Fruit fly (Drosophila melanogaster) whole organism: ENCODE data around the gene CG17118.

Experiments
- CG8478 ChIP-seq: fragments of >200 bp; optimal IDR thresholded peaks from 2 replicates; lab custom pipeline; 2018; ENCODE audit warnings: inconsistent platforms
- Dll ChIP-seq: fragments of >200 bp; optimal IDR thresholded peaks from 2 replicates; lab custom pipeline; 2017
- EcR ChIP-seq, 2 experiments: fragments of >200 bp; optimal IDR thresholded peaks; 2 replicates each; lab custom pipeline; 2017; ENCODE audit warnings: missing biosample characterization in 2 of 2, missing genetic modification characterization in 2 of 2, missing genetic modification reagents in 2 of 2
- pan ChIP-seq: fragments of >200 bp; optimal IDR thresholded peaks from 2 replicates; lab custom pipeline; 2017
- psq ChIP-seq: fragments of >200 bp; optimal IDR thresholded peaks from 2 replicates; lab custom pipeline; 2017
- usp ChIP-seq: fragments of >200 bp; optimal IDR thresholded peaks from 2 replicates; lab custom pipeline; 2017; ENCODE audit warnings: missing biosample characterization, missing genetic modification characterization, mixed read lengths

DNA sequence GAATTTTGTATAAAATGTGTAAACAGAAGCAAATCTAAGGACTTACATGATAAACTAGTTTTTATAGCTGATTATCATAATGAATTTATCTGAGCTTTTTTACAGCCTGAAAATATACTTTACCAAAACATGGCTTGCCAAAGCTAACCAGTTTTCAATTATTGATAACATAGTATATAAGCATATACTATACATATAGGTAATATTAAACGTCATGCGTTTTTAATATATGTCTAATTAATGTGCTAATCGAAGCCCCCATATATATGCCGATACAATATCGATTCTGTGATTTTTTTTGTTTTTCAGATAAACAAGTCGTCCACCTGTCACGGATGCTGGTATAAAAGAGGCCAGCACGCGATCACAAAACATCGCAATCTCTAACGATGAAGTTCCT is 48.5 kb upstream of the CG17118 start, which contains the start of gene CG17107:
- TF ChIP-seq psq (lab: Kevin White, UChicago) = no peak
- TF ChIP-seq Dll (lab: Kevin White, UChicago) = no peak
- TF ChIP-seq CG8478 (lab: Kevin White, UChicago) = no peak
- no peak for TF ChIP-seq pan
- no peak for TF ChIP-seq usp (GFP tag; lab: Kevin White, UChicago)
- TF ChIP-seq EcR (GFP tag; optimal IDR thresholded peaks at IDR 0.05; lab: Kevin White, UChicago) = no peak
